Worm (Caenorhabditis elegans) whole organism, L1 larva: ENCODE measurements around the gene clec-178.

Source experiments
- C04F5.9 ChIP-seq: sonication (generic microtip); optimal IDR thresholded peaks from 2 replicates; lab custom pipeline; 2016; ENCODE audit warnings: missing genetic modification characterization, missing compliant biosample characterization
- C16A3.4 ChIP-seq: fragments of 150-350 bp; optimal IDR thresholded peaks from 2 replicates; lab custom pipeline; 2014; ENCODE audit warnings: missing biosample characterization, missing genetic modification characterization
- Y116A8C.19 ChIP-seq: sonication (generic microtip); optimal IDR thresholded peaks from 2 replicates; lab custom pipeline; 2016; ENCODE audit warnings: missing compliant biosample characterization, missing genetic modification characterization, borderline replicate concordance
- blmp-1 ChIP-seq: fragments of 150-350 bp; optimal IDR thresholded peaks from 2 replicates; lab custom pipeline; 2014; ENCODE audit warnings: missing biosample characterization, missing genetic modification characterization
- ceh-88 ChIP-seq: fragments of 200-800 bp; sonication (Bioruptor generic); IDR thresholded peaks from 2 replicates; pipeline ENCODE4 v1.3.6; 2022; ENCODE audit warnings: missing genetic modification characterization, missing compliant biosample characterization
- ceh-90 ChIP-seq: sonication (generic microtip); optimal IDR thresholded peaks from 2 replicates; lab custom pipeline; 2016; ENCODE audit warnings: missing genetic modification characterization, missing compliant biosample characterization
- dpl-1 ChIP-seq, 3 experiments: fragments of 150-350 bp in 2 of 3; sonication (generic microtip) in 1 of 3; optimal IDR thresholded peaks; 2 replicates each; lab custom pipeline; 2014 to 2017; ENCODE audit warnings: missing biosample characterization in 3 of 3, missing genetic modification characterization in 3 of 3, missing genetic modification reagents in 3 of 3
- efl-1 ChIP-seq, 4 experiments: fragments of 150-350 bp; optimal IDR thresholded peaks in 3 of 4; peaks in 1 of 4; 1 replicate in 1 of 4; 2 replicates in 3 of 4; lab custom pipeline; 2014; ENCODE audit warnings: missing biosample characterization in 2 of 4, missing genetic modification characterization in 2 of 4, missing genetic modification reagents in 2 of 4
- elt-2 ChIP-seq: sonication (generic microtip); optimal IDR thresholded peaks from 2 replicates; lab custom pipeline; 2016; ENCODE audit warnings: missing genetic modification characterization, mild to moderate bottlenecking, inconsistent platforms, missing compliant biosample characterization, missing genetic modification reagents
- fos-1 ChIP-seq: fragments of 150-350 bp; optimal IDR thresholded peaks from 2 replicates; lab custom pipeline; 2014; ENCODE audit warnings: missing biosample characterization, missing genetic modification characterization
- grh-1 ChIP-seq: fragments of 200-800 bp; sonication (Bioruptor generic); IDR thresholded peaks from 2 replicates; pipeline ENCODE4 v1.3.6; 2022; ENCODE audit warnings: missing genetic modification reagents, missing genetic modification characterization, missing compliant biosample characterization
- hpl-2 ChIP-seq: fragments of 150-350 bp; optimal IDR thresholded peaks from 2 replicates; lab custom pipeline; 2014; ENCODE audit warnings: missing biosample characterization, missing genetic modification reagents, missing genetic modification characterization
- irx-1 ChIP-seq: sonication (generic microtip); optimal IDR thresholded peaks from 2 replicates; lab custom pipeline; 2016; ENCODE audit warnings: missing genetic modification characterization, missing compliant biosample characterization
- lin-13 ChIP-seq: fragments of 150-350 bp; optimal IDR thresholded peaks from 2 replicates; lab custom pipeline; 2014; ENCODE audit warnings: missing biosample characterization, missing genetic modification reagents, missing genetic modification characterization
- lin-14 ChIP-seq: fragments of 200-800 bp; sonication (Bioruptor generic); optimal IDR thresholded peaks from 2 replicates; lab custom pipeline; 2018; ENCODE audit warnings: mild to moderate bottlenecking, missing genetic modification characterization, moderate library complexity, missing compliant biosample characterization
- lin-35 ChIP-seq, 2 experiments: fragments of 150-350 bp; optimal IDR thresholded peaks; 2 replicates each; lab custom pipeline; 2014; ENCODE audit warnings: missing biosample characterization in 2 of 2, missing genetic modification characterization in 2 of 2, missing genetic modification reagents in 2 of 2
- lin-39 ChIP-seq: fragments of 150-350 bp; optimal IDR thresholded peaks from 2 replicates; lab custom pipeline; 2014; ENCODE audit warnings: missing biosample characterization, missing genetic modification reagents, missing genetic modification characterization
- mab-9 ChIP-seq: fragments of 200-800 bp; sonication (Bioruptor generic); IDR thresholded peaks from 2 replicates; pipeline ENCODE4 v1.3.6; 2022; ENCODE audit warnings: missing genetic modification reagents, missing genetic modification characterization, missing compliant biosample characterization
- mdl-1 ChIP-seq, 2 experiments: fragments of 150-350 bp; optimal IDR thresholded peaks; 2 replicates each; lab custom pipeline; 2014 to 2017; ENCODE audit warnings: missing biosample characterization in 2 of 2, missing genetic modification characterization in 2 of 2, inconsistent platforms in 1 of 2
- mep-1 ChIP-seq: fragments of 150-350 bp; optimal IDR thresholded peaks from 2 replicates; lab custom pipeline; 2014; ENCODE audit warnings: missing biosample characterization, missing genetic modification characterization
- nhr-12 ChIP-seq: sonication (generic microtip); optimal IDR thresholded peaks from 2 replicates; lab custom pipeline; 2017; ENCODE audit warnings: missing biosample characterization, missing genetic modification characterization
- nhr-20 ChIP-seq: sonication (generic microtip); optimal IDR thresholded peaks from 2 replicates; lab custom pipeline; 2016; ENCODE audit warnings: mild to moderate bottlenecking, missing genetic modification characterization, missing compliant biosample characterization
- nhr-71 ChIP-seq: sonication (generic microtip); optimal IDR thresholded peaks from 2 replicates; lab custom pipeline; 2016; ENCODE audit warnings: mild to moderate bottlenecking, missing genetic modification characterization, moderate library complexity, missing compliant biosample characterization
- nhr-84 ChIP-seq: sonication (generic microtip); optimal IDR thresholded peaks from 2 replicates; lab custom pipeline; 2017; ENCODE audit warnings: missing biosample characterization, missing genetic modification characterization
- nhr-85 ChIP-seq: sonication (generic microtip); peaks from one replicate; lab custom pipeline; 2016; ENCODE audit warnings: missing genetic modification characterization, inconsistent platforms, missing compliant biosample characterization
- pax-3 ChIP-seq: fragments of 200-800 bp; sonication (Bioruptor generic); optimal IDR thresholded peaks from 2 replicates; lab custom pipeline; 2018; ENCODE audit warnings: mild to moderate bottlenecking, missing genetic modification characterization, moderate library complexity, missing compliant biosample characterization
- rnt-1 ChIP-seq: sonication (generic microtip); optimal IDR thresholded peaks from 2 replicates; lab custom pipeline; 2016; ENCODE audit warnings: mild to moderate bottlenecking, missing genetic modification characterization, moderate library complexity, missing compliant biosample characterization
- sox-4 ChIP-seq: sonication (generic microtip); optimal IDR thresholded peaks from 2 replicates; lab custom pipeline; 2016; ENCODE audit warnings: missing genetic modification characterization, missing compliant biosample characterization
- sptf-1 ChIP-seq: fragments of 150-350 bp; optimal IDR thresholded peaks from 2 replicates; lab custom pipeline; 2014; ENCODE audit warnings: missing biosample characterization, missing genetic modification characterization
- tlp-1 ChIP-seq: fragments of 150-350 bp; optimal IDR thresholded peaks from 2 replicates; lab custom pipeline; 2014; ENCODE audit warnings: missing biosample characterization, missing genetic modification characterization
- xbp-1 ChIP-seq: sonication (generic microtip); optimal IDR thresholded peaks from 2 replicates; lab custom pipeline; 2016; ENCODE audit warnings: missing genetic modification characterization, missing compliant biosample characterization
- zag-1 ChIP-seq: fragments of 150-350 bp; optimal IDR thresholded peaks from 2 replicates; lab custom pipeline; 2014; ENCODE audit warnings: missing biosample characterization, missing genetic modification characterization

Gene clec-178

DNA sequence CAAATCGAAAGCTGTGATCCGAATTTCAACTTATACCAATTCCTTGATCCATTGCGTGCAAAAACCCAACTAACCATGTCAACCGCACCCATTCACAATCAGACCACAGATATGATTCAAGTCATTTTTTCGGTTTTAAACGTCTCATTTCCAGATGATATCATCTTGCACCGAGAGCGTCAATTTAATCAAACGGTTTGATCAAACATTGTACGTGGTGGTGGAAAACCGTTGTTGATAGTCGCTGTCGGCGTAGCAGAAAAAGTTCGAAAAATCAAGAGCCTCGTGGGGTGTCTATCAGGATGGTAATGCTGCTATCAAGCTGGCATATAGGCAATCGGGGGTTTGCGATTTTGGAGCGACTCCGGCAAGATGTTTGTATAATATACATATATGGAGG, 5.1 kb downstream of the clec-178 start:
- TF ChIP-seq elt-2 (tag; lab: Kevin White, UChicago) (peak; percentile 57), ceh-88 (GFP tag; lab: Robert Waterston, UW) (no peak), fos-1 (no peak), hpl-2 (GFP tag; lab: Kevin White, UChicago) (no peak), Y116A8C.19 (tag; lab: Kevin White, UChicago) (no peak), nhr-71 (tag; lab: Kevin White, UChicago) (no peak), mdl-1 (tag; optimal IDR thresholded peaks at IDR 0.05; lab: Kevin White, UChicago) (peak in 1 of 2 experiments; percentile 3)

DNA sequence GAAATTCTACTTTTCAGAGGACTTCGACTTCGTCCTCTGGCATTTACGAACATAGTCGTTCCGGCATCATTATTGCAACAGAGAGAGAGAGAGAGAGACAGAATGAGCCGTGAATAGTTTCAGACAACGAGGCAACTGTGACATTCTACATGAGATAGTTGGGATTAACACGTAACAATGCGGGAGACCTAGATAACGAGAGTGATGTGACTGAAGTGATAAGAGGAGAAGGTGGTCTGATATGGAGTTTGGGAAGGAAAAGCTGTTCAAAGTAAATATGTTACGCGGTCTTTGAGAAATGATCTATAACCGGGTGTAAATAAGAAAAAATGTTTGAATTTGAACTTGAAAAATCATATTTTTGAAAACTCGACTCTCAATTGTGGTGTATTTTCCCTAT, 5.7 kb downstream of the clec-178 start:
- TF ChIP-seq elt-2 (tag; lab: Kevin White, UChicago) (peak; percentile 58), lin-14 (GFP tag; lab: Kevin White, UChicago) (peak; percentile 12), lin-35 (GFP tag; optimal IDR thresholded peaks at IDR 0.05; lab: Kevin White, UChicago) (peak in 1 of 2 experiments; percentile 24), rnt-1 (no peak), C16A3.4 (tag; lab: Kevin White, UChicago) (no peak), irx-1 (tag; lab: Kevin White, UChicago) (no peak)

DNA sequence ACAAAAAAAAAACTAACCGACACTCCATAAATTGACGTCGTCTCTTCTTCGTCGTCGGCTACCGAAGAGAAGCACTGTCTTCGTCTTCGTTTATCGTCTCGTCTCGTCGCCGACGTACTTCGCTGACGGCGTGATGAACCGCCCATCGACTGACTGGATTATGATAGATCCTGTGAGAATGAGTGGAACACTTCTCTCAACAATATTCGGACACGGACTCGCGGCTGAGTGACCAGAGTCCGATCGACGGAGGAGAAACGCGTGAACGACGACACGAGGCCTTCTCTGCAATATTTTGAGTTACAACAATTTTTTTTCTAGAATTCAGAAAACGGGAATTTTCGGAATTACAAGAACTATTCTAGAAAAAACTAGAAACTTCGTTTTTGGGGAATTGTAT, 6.5 kb downstream of the clec-178 start, which contains the start of gene skn-1:
TSS of gene skn-1 (minus strand) at position 146 of the 400 bp plus-strand sequence.
- no peak for TF ChIP-seq efl-1 (optimal IDR thresholded peaks at IDR 0.05; lab: Kevin White, UChicago)
- peak in 1 of 2 experiments; percentile 88 for TF ChIP-seq efl-1 (GFP tag; optimal IDR thresholded peaks at IDR 0.05 in 1 of 2; lab: Kevin White, UChicago)
- TF ChIP-seq tlp-1 (tag; lab: Kevin White, UChicago): no peak
- TF ChIP-seq elt-2 (tag; lab: Kevin White, UChicago): no peak
- TF ChIP-seq, all 84 proteins: peak for 1

DNA sequence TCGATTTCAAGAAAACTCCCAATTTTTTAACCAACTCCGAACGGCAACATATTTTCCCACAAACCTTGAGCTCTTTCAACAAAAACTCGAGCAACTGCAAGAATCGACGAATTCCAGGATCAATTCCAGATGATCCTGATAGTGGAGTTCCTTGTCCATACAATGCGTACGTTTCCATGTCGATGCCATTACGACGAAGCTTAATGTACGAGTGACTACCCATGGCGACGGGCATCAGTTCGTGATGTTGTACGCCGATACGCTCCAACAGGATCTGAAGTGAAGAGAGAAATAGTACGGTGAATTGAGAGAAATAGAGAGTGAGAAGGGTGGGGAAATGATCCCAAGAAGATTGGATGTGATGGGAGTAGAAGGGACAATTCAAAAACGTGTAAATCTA, 8.3 kb downstream of the clec-178 start:
- no peak for TF ChIP-seq efl-1 (optimal IDR thresholded peaks at IDR 0.05; lab: Kevin White, UChicago)
- peak in 1 of 2 experiments; percentile 17 for TF ChIP-seq efl-1 (GFP tag; optimal IDR thresholded peaks at IDR 0.05 in 1 of 2; lab: Kevin White, UChicago)
- no peak for TF ChIP-seq dpl-1 (GFP tag; optimal IDR thresholded peaks at IDR 0.05; lab: Kevin White, UChicago)

ce11 chrIV:5662886-5663285, 9.1 kb downstream of the clec-178 start:
- TF ChIP-seq mab-9 (GFP tag; lab: Robert Waterston, UW) (no peak), nhr-12 (tag; lab: Kevin White, UChicago) (no peak), lin-14 (GFP tag; lab: Kevin White, UChicago) (no peak), lin-39 (tag; lab: Kevin White, UChicago) (no peak), sox-4 (tag; lab: Kevin White, UChicago) (no peak), nhr-85 (peak; percentile 13), sptf-1 (tag; lab: Kevin White, UChicago) (no peak)

DNA sequence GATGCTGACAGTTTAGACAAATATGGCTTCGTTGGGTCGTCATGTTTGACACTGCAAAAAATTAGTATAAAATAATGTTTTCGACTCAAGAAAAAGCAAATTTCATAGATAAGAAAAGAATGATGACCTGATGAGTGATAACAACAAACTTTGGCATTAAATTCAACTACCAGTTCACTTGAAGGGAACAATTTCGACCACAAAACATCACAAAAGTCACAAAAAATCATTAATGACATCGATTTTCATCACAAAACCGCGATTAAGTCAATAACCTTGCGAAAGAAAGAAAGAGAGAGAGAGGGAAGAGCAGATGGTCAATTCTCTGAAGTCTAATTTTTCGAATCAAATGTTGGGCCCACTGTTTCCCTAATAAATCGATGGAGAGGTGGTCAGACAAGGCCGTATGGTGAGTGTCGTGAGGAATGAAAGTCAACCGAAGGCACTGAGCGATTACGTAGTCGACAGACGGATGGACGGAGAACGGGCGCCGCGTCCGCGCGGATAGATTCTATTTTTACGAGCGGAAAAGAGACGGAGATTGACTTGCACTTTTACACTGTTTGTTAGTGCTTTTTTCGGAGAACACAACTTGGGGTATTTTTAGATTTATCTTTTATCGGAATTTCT, 10.7 kb downstream of the clec-178 start, which contains the start of gene bec-1:
TSS of gene bec-1 (minus strand) at position 51 of the 630 bp plus-strand sequence.
- TF ChIP-seq C04F5.9 (tag; lab: Kevin White, UChicago) (no peak), blmp-1 (tag; lab: Kevin White, UChicago) (peak; percentile 19), nhr-20 (tag; lab: Kevin White, UChicago) (no peak), zag-1 (tag; lab: Kevin White, UChicago) (no peak), mdl-1 (tag; optimal IDR thresholded peaks at IDR 0.05; lab: Kevin White, UChicago) (no peak), lin-13 (GFP tag; lab: Kevin White, UChicago) (no peak), xbp-1 (tag; lab: Kevin White, UChicago) (no peak), nhr-84 (no peak), nhr-85 (no peak), mep-1 (tag; lab: Kevin White, UChicago) (peak; percentile 2), pax-3 (tag; lab: Kevin White, UChicago) (no peak), ceh-90 (tag; lab: Kevin White, UChicago) (no peak), lin-14 (GFP tag; lab: Kevin White, UChicago) (peak; percentile 1), grh-1 (GFP tag; lab: Robert Waterston, UW) (no peak), efl-1 (optimal IDR thresholded peaks at IDR 0.05; lab: Kevin White, UChicago) (no peak), efl-1 (GFP tag; optimal IDR thresholded peaks at IDR 0.05 in 1 of 2; lab: Kevin White, UChicago) (peak in 1 of 2 experiments; percentile 72), C16A3.4 (tag; lab: Kevin White, UChicago) (no peak)
- TF ChIP-seq, all 84 proteins: peak for 4
